Worm (Caenorhabditis elegans) whole organism, late embryonic: ENCODE data around the gene Y37H2A.1.

ENCODE experiments used
- C08G9.2 ChIP-seq: sonication (generic microtip); optimal IDR thresholded peaks from 2 replicates; lab custom pipeline; 2016; ENCODE audit warnings: mild to moderate bottlenecking, missing genetic modification characterization, moderate library complexity, missing compliant biosample characterization
- C38D4.7 ChIP-seq: fragments of 200-800 bp; sonication (Bioruptor generic); optimal IDR thresholded peaks from 2 replicates; lab custom pipeline; 2018; ENCODE audit warnings: mild to moderate bottlenecking, missing genetic modification characterization, moderate library complexity, missing compliant biosample characterization
- K02D7.2 ChIP-seq: sonication (generic microtip); optimal IDR thresholded peaks from 2 replicates; lab custom pipeline; 2017; ENCODE audit warnings: mild to moderate bottlenecking, missing genetic modification characterization, missing compliant biosample characterization
- K09A11.1 ChIP-seq: sonication (generic microtip); optimal IDR thresholded peaks from 2 replicates; lab custom pipeline; 2017; ENCODE audit warnings: antibody characterized with exemption, mild to moderate bottlenecking, missing genetic modification characterization, missing compliant biosample characterization; ENCODE audit not compliant: insufficient read depth
- T23F11.4 ChIP-seq: fragments of 200-800 bp; sonication (Bioruptor generic); optimal IDR thresholded peaks from 2 replicates; lab custom pipeline; 2018; ENCODE audit warnings: mild to moderate bottlenecking, missing genetic modification characterization, missing compliant biosample characterization
- Y22D7AL.16 ChIP-seq: sonication (generic microtip); optimal IDR thresholded peaks from 2 replicates; lab custom pipeline; 2016; ENCODE audit warnings: missing genetic modification characterization, missing compliant biosample characterization
- ama-1 ChIP-seq: fragments of 150-350 bp; optimal IDR thresholded peaks from 2 replicates; lab custom pipeline; 2014
- ceh-18 ChIP-seq: sonication (generic microtip); optimal IDR thresholded peaks from 2 replicates; lab custom pipeline; 2016; ENCODE audit warnings: missing genetic modification characterization, missing compliant biosample characterization
- ceh-2 ChIP-seq: sonication (generic microtip); optimal IDR thresholded peaks from 2 replicates; lab custom pipeline; 2016; ENCODE audit warnings: missing genotype, missing genetic modification characterization, missing compliant biosample characterization
- ceh-24 ChIP-seq: sonication (generic microtip); optimal IDR thresholded peaks from 2 replicates; lab custom pipeline; 2016; ENCODE audit warnings: mild to moderate bottlenecking, missing genetic modification characterization, missing compliant biosample characterization
- ceh-30 ChIP-seq: fragments of 150-350 bp; optimal IDR thresholded peaks from 2 replicates; lab custom pipeline; 2014; ENCODE audit warnings: missing biosample characterization, missing genetic modification characterization
- ceh-31 ChIP-seq: sonication (generic microtip); optimal IDR thresholded peaks from 2 replicates; lab custom pipeline; 2016; ENCODE audit warnings: missing genetic modification characterization, missing compliant biosample characterization
- ceh-45 ChIP-seq: fragments of 200-800 bp; sonication (Bioruptor generic); IDR thresholded peaks from 2 replicates; pipeline ENCODE4 v1.3.6; 2022; ENCODE audit warnings: missing genetic modification reagents, missing genetic modification characterization, missing compliant biosample characterization
- ceh-48 ChIP-seq: sonication (generic microtip); optimal IDR thresholded peaks from 2 replicates; lab custom pipeline; 2016; ENCODE audit warnings: missing genetic modification characterization, inconsistent platforms, missing compliant biosample characterization
- ceh-6 ChIP-seq: fragments of 200-800 bp; sonication (Bioruptor generic); optimal IDR thresholded peaks from 2 replicates; lab custom pipeline; 2018; ENCODE audit warnings: mild to moderate bottlenecking, missing genetic modification characterization, missing compliant biosample characterization
- ceh-9 ChIP-seq: sonication (generic microtip); optimal IDR thresholded peaks from 2 replicates; lab custom pipeline; 2016; ENCODE audit warnings: mild to moderate bottlenecking, missing genetic modification characterization, inconsistent platforms, missing compliant biosample characterization
- che-1 ChIP-seq: sonication (generic microtip); optimal IDR thresholded peaks from 2 replicates; lab custom pipeline; 2016; ENCODE audit warnings: mild to moderate bottlenecking, missing genetic modification characterization, missing compliant biosample characterization
- dmd-4 ChIP-seq: sonication (generic microtip); optimal IDR thresholded peaks from 2 replicates; lab custom pipeline; 2016; ENCODE audit warnings: borderline replicate concordance, missing genetic modification characterization, missing compliant biosample characterization
- dve-1 ChIP-seq: sonication (generic microtip); optimal IDR thresholded peaks from 2 replicates; lab custom pipeline; 2017; ENCODE audit warnings: antibody characterized with exemption, mild to moderate bottlenecking, missing genetic modification characterization, missing compliant biosample characterization
- elt-2 ChIP-seq: sonication (generic microtip); optimal IDR thresholded peaks from 2 replicates; lab custom pipeline; 2016; ENCODE audit warnings: missing genetic modification reagents, missing genetic modification characterization, missing compliant biosample characterization
- eyg-1 ChIP-seq: sonication (generic microtip); optimal IDR thresholded peaks from 2 replicates; lab custom pipeline; 2016; ENCODE audit warnings: missing genotype, missing genetic modification characterization, missing compliant biosample characterization
- fax-1 ChIP-seq: sonication (generic microtip); optimal IDR thresholded peaks from 2 replicates; lab custom pipeline; 2016; ENCODE audit warnings: missing genotype, missing genetic modification characterization, missing compliant biosample characterization
- fkh-6 ChIP-seq: sonication (generic microtip); optimal IDR thresholded peaks from 2 replicates; lab custom pipeline; 2016; ENCODE audit warnings: missing genetic modification characterization, missing compliant biosample characterization
- gmeb-2 ChIP-seq: sonication (generic microtip); optimal IDR thresholded peaks from 2 replicates; lab custom pipeline; 2016; ENCODE audit warnings: missing genetic modification characterization, inconsistent platforms, missing compliant biosample characterization
- hlh-6 ChIP-seq: sonication (generic microtip); optimal IDR thresholded peaks from 2 replicates; lab custom pipeline; 2016; ENCODE audit warnings: missing genotype, missing genetic modification characterization, missing compliant biosample characterization
- hlh-8 ChIP-seq: sonication (generic microtip); optimal IDR thresholded peaks from 2 replicates; lab custom pipeline; 2016; ENCODE audit warnings: missing genotype, missing genetic modification characterization, missing compliant biosample characterization
- lim-6 ChIP-seq: sonication (generic microtip); optimal IDR thresholded peaks from 2 replicates; lab custom pipeline; 2016; ENCODE audit warnings: missing genetic modification characterization, missing compliant biosample characterization
- lin-11 ChIP-seq: fragments of 200-800 bp; sonication (Bioruptor generic); optimal IDR thresholded peaks from 2 replicates; lab custom pipeline; 2018; ENCODE audit warnings: mild to moderate bottlenecking, missing genetic modification characterization, missing compliant biosample characterization
- madf-2 ChIP-seq: sonication (generic microtip); optimal IDR thresholded peaks from 2 replicates; lab custom pipeline; 2017; ENCODE audit warnings: missing genetic modification characterization, missing compliant biosample characterization
- mec-3 ChIP-seq: sonication (generic microtip); optimal IDR thresholded peaks from 2 replicates; lab custom pipeline; 2016; ENCODE audit warnings: borderline replicate concordance, missing genetic modification characterization, missing compliant biosample characterization
- nfya-1 ChIP-seq: sonication (generic microtip); optimal IDR thresholded peaks from 2 replicates; lab custom pipeline; 2017; ENCODE audit warnings: missing genetic modification characterization, mild to moderate bottlenecking, missing compliant biosample characterization, antibody characterized with exemption, moderate library complexity
- nhr-11 ChIP-seq: fragments of 150-350 bp; optimal IDR thresholded peaks from 2 replicates; lab custom pipeline; 2014; ENCODE audit warnings: missing biosample characterization, missing genetic modification characterization
- nhr-232 ChIP-seq: sonication (generic microtip); optimal IDR thresholded peaks from 2 replicates; lab custom pipeline; 2016; ENCODE audit warnings: missing genetic modification characterization, missing compliant biosample characterization
- pag-3 ChIP-seq: sonication (generic microtip); optimal IDR thresholded peaks from 2 replicates; lab custom pipeline; 2016; ENCODE audit warnings: missing compliant biosample characterization, missing genetic modification characterization, borderline replicate concordance
- pat-9 ChIP-seq: fragments of 200-800 bp; sonication (Bioruptor generic); optimal IDR thresholded peaks from 2 replicates; lab custom pipeline; 2018; ENCODE audit warnings: mild to moderate bottlenecking, missing genetic modification characterization, moderate library complexity, missing compliant biosample characterization
- ref-2 ChIP-seq: sonication (generic microtip); optimal IDR thresholded peaks from 2 replicates; lab custom pipeline; 2016; ENCODE audit warnings: missing genetic modification characterization, missing compliant biosample characterization
- sox-4 ChIP-seq: sonication (generic microtip); optimal IDR thresholded peaks from 2 replicates; lab custom pipeline; 2017; ENCODE audit warnings: mild to moderate bottlenecking, missing genetic modification characterization, inconsistent platforms, missing compliant biosample characterization
- tbx-2 ChIP-seq: sonication (generic microtip); optimal IDR thresholded peaks from 2 replicates; lab custom pipeline; 2016; ENCODE audit warnings: missing genetic modification characterization, missing compliant biosample characterization
- tbx-7 ChIP-seq: sonication (generic microtip); optimal IDR thresholded peaks from 2 replicates; lab custom pipeline; 2016; ENCODE audit warnings: missing genotype, missing genetic modification characterization, missing compliant biosample characterization
- ttx-3 ChIP-seq: sonication (generic microtip); optimal IDR thresholded peaks from 2 replicates; lab custom pipeline; 2016; ENCODE audit warnings: missing genetic modification reagents, missing genetic modification characterization, missing compliant biosample characterization
- unc-3 ChIP-seq, 2 experiments: fragments of 200-800 bp in 1 of 2; sonication (Bioruptor generic) in 1 of 2; sonication (generic microtip) in 1 of 2; conservative IDR thresholded peaks in 1 of 2; optimal IDR thresholded peaks in 1 of 2; 2 replicates each; pipeline versions ENCODE4 v1.3.6 to Lab custom; 2016 to 2022; ENCODE audit warnings: missing compliant biosample characterization in 2 of 2, missing genetic modification characterization in 2 of 2, missing genetic modification reagents in 1 of 2
- unc-42 ChIP-seq: sonication (generic microtip); optimal IDR thresholded peaks from 2 replicates; lab custom pipeline; 2016; ENCODE audit warnings: missing genotype, missing genetic modification characterization, missing compliant biosample characterization
- unc-86 ChIP-seq: sonication (generic microtip); optimal IDR thresholded peaks from 2 replicates; lab custom pipeline; 2016; ENCODE audit warnings: missing genetic modification characterization, missing compliant biosample characterization
- zip-5 ChIP-seq: sonication (generic microtip); optimal IDR thresholded peaks from 2 replicates; lab custom pipeline; 2016; ENCODE audit warnings: missing genetic modification characterization, missing compliant biosample characterization

The Y37H2A.1 gene

DNA sequence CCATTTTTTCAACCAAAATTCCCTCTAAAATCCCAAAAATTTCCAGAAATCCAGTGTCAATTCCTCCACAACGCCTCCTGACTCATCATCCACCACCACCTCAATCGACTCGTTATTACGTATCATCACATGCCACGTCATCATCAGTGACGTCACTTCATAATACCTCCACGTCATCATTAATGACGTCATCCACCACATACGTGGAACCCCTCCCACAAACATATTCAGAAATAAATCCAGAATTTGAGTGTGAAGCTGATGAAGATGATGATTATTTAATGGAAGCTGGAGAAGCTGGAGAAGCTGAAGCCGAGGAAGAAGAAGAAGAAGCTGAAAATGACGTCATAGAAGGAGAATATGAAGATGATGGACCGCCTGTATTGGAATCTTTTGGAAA lies 14.1 kb upstream of the Y37H2A.1 start:
- no peak for TF ChIP-seq dve-1
- TF ChIP-seq ama-1 (lab: Kevin White, UChicago), result no peak

DNA sequence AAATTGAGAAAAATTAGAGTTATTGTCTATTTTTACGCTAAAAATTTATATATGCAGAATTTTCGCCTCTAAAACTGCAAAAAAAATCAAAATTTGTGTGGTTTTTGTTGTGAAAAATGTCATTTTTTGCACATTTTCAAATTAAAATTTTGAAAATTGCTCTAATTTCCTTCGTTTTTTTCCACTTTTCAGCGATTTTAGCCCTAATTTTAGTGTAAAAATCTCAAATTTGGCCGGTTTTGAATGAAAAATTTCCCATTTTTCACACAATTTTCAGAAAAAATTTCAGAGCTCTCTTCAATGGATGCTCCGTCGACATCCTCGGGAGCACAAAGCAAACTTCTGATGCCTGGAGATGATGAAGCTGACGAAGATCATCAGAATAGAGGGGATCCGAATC lies 9.7 kb upstream of the Y37H2A.1 start, which contains the start of gene par-4:
Gene par-4, plus strand, starts transcription at position 301 of the 400 bp plus-strand sequence.
- TF ChIP-seq lin-11 (tag; lab: Kevin White, UChicago) (no peak), elt-2 (tag; lab: Kevin White, UChicago) (no peak), ceh-31 (tag; lab: Kevin White, UChicago) (no peak), nhr-11 (tag; lab: Kevin White, UChicago) (no peak), ceh-9 (no peak), ceh-30 (tag; lab: Kevin White, UChicago) (no peak), Y22D7AL.16 (no peak), ceh-48 (tag; lab: Kevin White, UChicago) (no peak), fax-1 (tag; lab: Kevin White, UChicago) (no peak), pag-3 (tag; lab: Kevin White, UChicago) (no peak), hlh-8 (no peak)
- TF ChIP-seq, all 69 proteins: peak for 0

DNA sequence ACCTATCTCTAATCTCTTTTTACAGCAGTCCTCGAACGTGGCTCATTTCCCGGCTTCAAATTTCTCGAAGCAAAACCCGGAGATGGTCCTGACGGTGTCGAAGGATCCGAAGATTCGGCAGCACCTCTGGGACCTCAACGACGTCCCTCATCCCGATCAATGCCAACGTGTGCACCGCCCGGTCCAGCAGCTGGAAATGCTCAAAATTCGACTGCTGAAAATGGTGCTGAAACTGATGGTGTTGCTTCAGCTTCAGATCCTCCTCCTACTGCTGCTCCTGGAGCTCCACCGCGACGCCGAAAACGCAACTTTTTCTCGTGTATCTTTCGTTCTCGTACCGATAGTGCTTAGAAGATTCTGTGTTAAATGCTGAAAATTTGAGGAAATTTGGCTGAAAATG lies 2.0 kb upstream of the Y37H2A.1 start:
- TF ChIP-seq fkh-6 (tag; lab: Kevin White, UChicago), result no peak
- no peak for TF ChIP-seq ref-2 (tag; lab: Kevin White, UChicago)
- no peak for TF ChIP-seq hlh-8
- no peak for TF ChIP-seq K02D7.2
- TF ChIP-seq che-1 (tag; lab: Kevin White, UChicago), result no peak
- TF ChIP-seq mec-3 (tag; lab: Kevin White, UChicago), result no peak
- TF ChIP-seq C38D4.7 (GFP tag; lab: Kevin White, UChicago), result no peak
- TF ChIP-seq nfya-1 (tag; lab: Kevin White, UChicago), result no peak
- no peak for TF ChIP-seq lim-6 (tag; lab: Kevin White, UChicago)
- no peak for TF ChIP-seq fax-1 (tag; lab: Kevin White, UChicago)
- no peak for TF ChIP-seq elt-2 (tag; lab: Kevin White, UChicago)
- no peak for TF ChIP-seq zip-5 (tag; lab: Kevin White, UChicago)
- no peak for TF ChIP-seq pat-9 (tag; lab: Kevin White, UChicago)
- TF ChIP-seq ceh-18 (tag; lab: Kevin White, UChicago), result no peak
- no peak for TF ChIP-seq T23F11.4
- TF ChIP-seq madf-2 (tag; lab: Kevin White, UChicago), result no peak
- TF ChIP-seq tbx-7 (tag; lab: Kevin White, UChicago), result no peak
- TF ChIP-seq nhr-11 (tag; lab: Kevin White, UChicago), result no peak
- TF ChIP-seq nhr-232, result no peak

DNA sequence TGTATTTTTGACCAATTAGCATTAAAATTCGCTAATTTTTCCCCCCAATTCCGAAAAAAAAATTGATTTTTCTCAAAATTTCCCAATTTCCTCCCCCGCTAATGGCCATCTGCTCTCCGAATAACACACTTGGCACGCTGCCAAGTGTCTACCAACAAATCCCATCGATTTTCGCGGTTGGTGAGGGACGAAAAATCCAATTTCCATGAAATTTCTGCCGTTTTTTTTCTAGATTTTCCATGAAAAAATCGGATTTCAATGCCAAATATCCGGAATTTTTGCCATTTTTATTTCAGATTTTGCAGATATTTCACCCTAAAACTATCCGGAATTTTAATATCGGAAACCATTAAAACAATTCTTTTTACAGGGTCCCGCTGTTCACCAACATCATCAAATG lies 1.4 kb downstream of the Y37H2A.1 start:
- TF ChIP-seq ama-1 (lab: Kevin White, UChicago) (no peak), elt-2 (tag; lab: Kevin White, UChicago) (no peak), ceh-18 (tag; lab: Kevin White, UChicago) (no peak), ceh-6 (GFP tag; lab: Kevin White, UChicago) (no peak), eyg-1 (no peak), ref-2 (tag; lab: Kevin White, UChicago) (no peak), dmd-4 (tag; lab: Kevin White, UChicago) (no peak), ceh-45 (GFP tag; lab: Robert Waterston, UW) (no peak), hlh-6 (tag; lab: Kevin White, UChicago) (no peak), nhr-232 (no peak)

DNA sequence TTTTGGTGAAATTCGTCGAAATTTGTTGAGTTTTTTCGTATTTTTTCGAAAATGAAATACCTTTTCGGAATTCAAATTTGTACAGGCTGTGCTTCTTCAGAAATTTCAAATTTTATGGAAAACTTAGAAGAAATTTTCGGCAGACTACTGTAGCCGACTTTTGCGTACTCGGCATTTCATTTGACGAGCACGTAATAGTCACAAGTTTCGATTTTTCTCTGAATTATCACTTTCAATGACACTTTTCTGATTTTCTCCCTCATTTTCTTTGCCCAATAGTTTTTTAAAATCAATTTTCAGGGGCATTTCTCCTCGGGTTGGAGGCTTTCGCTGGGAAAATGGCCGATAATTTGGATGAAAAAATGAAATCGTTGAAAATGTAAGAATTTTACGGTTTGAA lies 15.6 kb downstream of the Y37H2A.1 start, which contains the start of gene fbxa-107:
Gene fbxa-107, plus strand, starts transcription at position 301 of the 400 bp plus-strand sequence.
- TF ChIP-seq unc-42 (no peak), C38D4.7 (GFP tag; lab: Kevin White, UChicago) (no peak), unc-86 (tag; lab: Kevin White, UChicago) (no peak), K09A11.1 (tag; lab: Kevin White, UChicago) (no peak), ceh-6 (GFP tag; lab: Kevin White, UChicago) (no peak), dve-1 (no peak), ceh-24 (tag; lab: Kevin White, UChicago) (no peak), tbx-2 (tag; lab: Kevin White, UChicago) (no peak), sox-4 (tag; lab: Kevin White, UChicago) (no peak), hlh-8 (no peak), unc-3 (GFP tag; conservative IDR thresholded peaks at IDR 0.05; lab: Robert Waterston, UW) (no peak), unc-3 (tag; optimal IDR thresholded peaks at IDR 0.05; lab: Kevin White, UChicago) (no peak), ceh-30 (tag; lab: Kevin White, UChicago) (no peak), ceh-48 (tag; lab: Kevin White, UChicago) (no peak), ttx-3 (tag; lab: Kevin White, UChicago) (no peak), che-1 (tag; lab: Kevin White, UChicago) (no peak), C08G9.2 (no peak), ceh-2 (no peak), gmeb-2 (tag; lab: Kevin White, UChicago) (no peak)
